Worm (Caenorhabditis elegans): ENCODE measurements around the gene F52H2.1.

Gene F52H2.1

DNA sequence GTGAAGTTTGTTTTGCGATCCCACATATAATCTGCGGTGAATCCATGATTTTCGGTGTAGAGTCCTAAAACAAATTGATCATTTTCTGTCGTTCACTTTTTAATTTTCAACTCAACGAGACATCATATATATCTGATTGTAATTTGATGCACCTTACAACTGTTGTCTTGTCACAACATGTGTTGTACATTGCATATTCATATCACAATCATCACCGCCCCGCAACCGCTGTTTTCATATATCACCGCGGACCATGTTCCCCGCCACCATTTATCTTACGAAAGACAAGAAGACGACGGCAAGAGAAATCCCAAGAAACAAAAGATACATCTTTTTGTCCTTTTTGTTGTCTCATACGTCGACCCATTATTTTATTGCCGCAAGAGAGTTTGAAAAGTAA is 41.3 kb downstream of the F52H2.1 start:
- TF ChIP-seq xnd-1 (tag; optimal IDR thresholded peaks at IDR 0.05) (no peak), efl-1 (GFP tag; optimal IDR thresholded peaks at IDR 0.05) (no peak), attf-6 (GFP tag; IDR thresholded peaks at IDR 0.05) (no peak), T07F8.4 (tag; optimal IDR thresholded peaks at IDR 0.05) (no peak), lin-54 (GFP tag; optimal IDR thresholded peaks at IDR 0.05) (no peak), nfya-1 (tag; optimal IDR thresholded peaks at IDR 0.05; ENCODE audit: borderline replicate concordance, insufficient read depth) (no peak), zfh-2 (GFP tag; conservative IDR thresholded peaks at IDR 0.05) (no peak), madf-8 (GFP tag; conservative IDR thresholded peaks at IDR 0.05) (no peak), nhr-90 (tag; optimal IDR thresholded peaks at IDR 0.05) (no peak), snpc-1.3 (tag; optimal IDR thresholded peaks at IDR 0.05; ENCODE audit: insufficient read depth) (no peak), ztf-3 (GFP tag; optimal IDR thresholded peaks at IDR 0.05) (no peak), lin-40 (tag; optimal IDR thresholded peaks at IDR 0.05) (no peak), nfyb-1 (GFP tag; IDR thresholded peaks at IDR 0.05) (no peak), chd-7 (tag; optimal IDR thresholded peaks at IDR 0.05) (no peak), aptf-3 (GFP tag; IDR thresholded peaks at IDR 0.05) (no peak), B0336.3 (GFP tag; IDR thresholded peaks at IDR 0.05) (no peak), bed-1 (GFP tag; IDR thresholded peaks at IDR 0.05) (no peak), F10E7.11 (tag; optimal IDR thresholded peaks at IDR 0.05) (no peak), F37B4.10 (GFP tag; IDR thresholded peaks at IDR 0.05) (no peak)

DNA sequence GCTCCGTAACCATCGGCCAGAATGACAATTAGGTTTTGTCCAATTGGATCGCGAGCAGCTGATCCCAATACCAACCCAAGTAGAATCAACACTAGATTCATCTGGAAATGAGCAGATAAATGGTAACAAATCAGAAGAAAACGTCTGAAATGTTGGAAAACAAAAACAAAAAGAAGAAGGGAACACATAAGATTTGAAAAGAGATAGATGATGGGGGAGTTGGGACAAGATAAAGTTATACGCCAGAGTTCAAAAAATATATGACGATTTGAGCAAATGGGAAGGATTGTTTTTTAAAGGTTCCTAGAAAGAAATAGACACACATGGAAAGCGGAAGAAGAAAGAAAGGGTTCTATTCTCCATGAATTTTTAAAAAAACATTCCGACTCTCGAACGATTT is 42.7 kb downstream of the F52H2.1 start, which contains the start of gene T03G6.3:
TSS of gene T03G6.3 (minus strand) at position 101 of the 400 bp plus-strand sequence.
- no peak for TF ChIP-seq ztf-25 (GFP tag; IDR thresholded peaks at IDR 0.05)
- TF ChIP-seq ztf-18 (tag; optimal IDR thresholded peaks at IDR 0.05): no peak
- TF ChIP-seq let-526 (GFP tag; IDR thresholded peaks at IDR 0.05): no peak
- TF ChIP-seq ceh-79 (tag; optimal IDR thresholded peaks at IDR 0.05): no peak
- no peak for TF ChIP-seq F55B11.4 (tag; optimal IDR thresholded peaks at IDR 0.05; ENCODE audit: borderline replicate concordance, insufficient read depth)
- no peak for TF ChIP-seq efl-1 (GFP tag; optimal IDR thresholded peaks at IDR 0.05)
- TF ChIP-seq lin-26 (GFP tag; IDR thresholded peaks at IDR 0.05): no peak

DNA sequence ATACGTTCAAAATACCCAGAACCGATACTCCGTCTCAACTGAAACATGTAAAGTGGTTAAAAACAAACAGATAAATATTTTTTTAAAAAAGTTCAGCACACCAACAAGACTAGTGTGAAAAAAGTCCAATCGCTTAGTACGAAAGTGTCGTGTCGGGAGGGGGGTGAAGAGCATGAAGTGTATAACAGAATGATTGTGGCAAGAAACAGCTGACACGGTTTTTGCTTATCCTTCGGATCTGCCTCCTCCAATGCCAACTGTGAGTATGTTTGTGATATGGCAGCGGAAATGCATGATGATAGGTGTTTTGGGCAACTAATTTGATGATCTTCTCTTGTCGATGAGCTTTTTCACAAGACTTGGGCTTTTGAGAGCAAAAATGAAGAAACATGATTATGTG is 47.4 kb downstream of the F52H2.1 start:
- TF ChIP-seq F57C9.4 (tag; optimal IDR thresholded peaks at IDR 0.05) (no peak), athp-1 (tag; optimal IDR thresholded peaks at IDR 0.05) (no peak), snpc-1.1 (tag; optimal IDR thresholded peaks at IDR 0.05; ENCODE audit: insufficient read depth) (no peak), F52B5.7 (tag; optimal IDR thresholded peaks at IDR 0.05) (no peak), attf-3 (GFP tag; conservative IDR thresholded peaks at IDR 0.05) (no peak), Y56A3A.18 (GFP tag; IDR thresholded peaks at IDR 0.05) (no peak)

DNA sequence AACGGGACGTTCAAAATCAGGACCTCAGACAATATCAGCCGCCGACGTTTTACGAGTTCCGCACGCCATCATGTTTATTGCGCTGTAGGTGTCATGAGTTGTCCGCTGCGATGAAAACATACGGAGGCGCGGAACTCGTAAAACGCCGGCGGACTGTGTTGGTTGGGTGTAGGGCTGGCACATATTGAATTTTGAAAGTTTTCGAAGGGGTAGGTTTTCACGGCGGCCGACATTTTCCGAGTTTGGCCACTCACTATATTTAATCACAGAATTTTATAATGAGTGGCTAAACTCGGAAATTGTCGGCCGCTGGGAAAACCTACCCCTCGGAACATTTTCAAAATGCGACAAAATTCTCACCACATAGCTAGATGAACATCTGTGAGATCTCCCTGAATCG is 53.3 kb downstream of the F52H2.1 start:
- no peak for TF ChIP-seq snpc-4 (GFP tag; optimal IDR thresholded peaks at IDR 0.05)
- TF ChIP-seq snpc-4 (tag; optimal IDR thresholded peaks at IDR 0.05): peak in 3 of 4 experiments; percentile 9 to 83 (median 64)
- TF ChIP-seq hmg-1.2 (GFP tag; IDR thresholded peaks at IDR 0.05): peak; percentile 38; the same call in 1 of the 2 replicates
- TF ChIP-seq lin-35 (GFP tag; optimal IDR thresholded peaks at IDR 0.05): no peak
- no peak for TF ChIP-seq let-607 (tag; optimal IDR thresholded peaks at IDR 0.05)
